Worm (Caenorhabditis elegans) whole organism, late embryonic: ENCODE results near the gene pas-7.

Experiments used
- T23F11.4 ChIP-seq: fragments of 200-800 bp; sonication (Bioruptor generic); optimal IDR thresholded peaks from 2 replicates; lab custom pipeline; 2018; ENCODE audit warnings: mild to moderate bottlenecking, missing genetic modification characterization, missing compliant biosample characterization
- Y22D7AL.16 ChIP-seq: sonication (generic microtip); optimal IDR thresholded peaks from 2 replicates; lab custom pipeline; 2016; ENCODE audit warnings: missing genetic modification characterization, missing compliant biosample characterization
- ceh-30 ChIP-seq: fragments of 150-350 bp; optimal IDR thresholded peaks from 2 replicates; lab custom pipeline; 2014; ENCODE audit warnings: missing biosample characterization, missing genetic modification characterization
- ceh-48 ChIP-seq: sonication (generic microtip); optimal IDR thresholded peaks from 2 replicates; lab custom pipeline; 2016; ENCODE audit warnings: missing genetic modification characterization, inconsistent platforms, missing compliant biosample characterization
- dve-1 ChIP-seq: sonication (generic microtip); optimal IDR thresholded peaks from 2 replicates; lab custom pipeline; 2017; ENCODE audit warnings: antibody characterized with exemption, mild to moderate bottlenecking, missing genetic modification characterization, missing compliant biosample characterization
- hlh-13 ChIP-seq: fragments of 200-800 bp; sonication (Bioruptor generic); optimal IDR thresholded peaks from 2 replicates; lab custom pipeline; 2018; ENCODE audit warnings: mild to moderate bottlenecking, missing genetic modification characterization, missing compliant biosample characterization
- hlh-8 ChIP-seq: sonication (generic microtip); optimal IDR thresholded peaks from 2 replicates; lab custom pipeline; 2016; ENCODE audit warnings: missing genotype, missing genetic modification characterization, missing compliant biosample characterization
- lin-11 ChIP-seq: fragments of 200-800 bp; sonication (Bioruptor generic); optimal IDR thresholded peaks from 2 replicates; lab custom pipeline; 2018; ENCODE audit warnings: mild to moderate bottlenecking, missing genetic modification characterization, missing compliant biosample characterization
- pag-3 ChIP-seq: sonication (generic microtip); optimal IDR thresholded peaks from 2 replicates; lab custom pipeline; 2016; ENCODE audit warnings: missing compliant biosample characterization, missing genetic modification characterization, borderline replicate concordance
- syd-9 ChIP-seq: sonication (generic microtip); optimal IDR thresholded peaks from 2 replicates; lab custom pipeline; 2016; ENCODE audit warnings: mild to moderate bottlenecking, missing genetic modification characterization, moderate library complexity, missing compliant biosample characterization
- unc-3 ChIP-seq, 2 experiments: fragments of 200-800 bp in 1 of 2; sonication (Bioruptor generic) in 1 of 2; sonication (generic microtip) in 1 of 2; conservative IDR thresholded peaks in 1 of 2; optimal IDR thresholded peaks in 1 of 2; 2 replicates each; pipeline versions ENCODE4 v1.3.6 to Lab custom; 2016 to 2022; ENCODE audit warnings: missing compliant biosample characterization in 2 of 2, missing genetic modification characterization in 2 of 2, missing genetic modification reagents in 1 of 2

DNA sequence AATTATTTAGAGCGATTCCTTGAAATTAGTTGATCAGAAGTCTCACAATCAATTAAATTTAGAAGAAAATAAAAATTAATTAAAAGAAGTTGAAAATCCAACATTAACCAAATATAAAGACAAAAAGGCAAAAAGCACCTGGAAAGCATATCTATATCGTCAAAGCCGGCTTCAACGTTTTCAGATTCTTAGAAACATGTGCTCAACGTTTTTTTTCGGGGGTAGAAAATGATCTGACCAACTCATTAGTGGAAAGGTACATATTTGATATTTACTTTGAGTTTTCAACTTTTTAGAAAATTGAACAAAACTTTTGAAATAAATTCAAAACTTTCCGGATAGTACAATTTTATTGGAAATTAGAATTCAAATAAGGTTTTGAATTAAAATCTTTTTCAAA is 33.2 kb upstream of the pas-7 start:
- no peak for TF ChIP-seq Y22D7AL.16 (tag; lab: Kevin White, UChicago)
- TF ChIP-seq T23F11.4 (GFP tag; lab: Kevin White, UChicago) = no peak
- no peak for TF ChIP-seq syd-9 (tag; lab: Kevin White, UChicago)
- TF ChIP-seq hlh-8 = no peak
- no peak for TF ChIP-seq unc-3 (GFP tag; conservative IDR thresholded peaks at IDR 0.05; lab: Robert Waterston, UW)
- TF ChIP-seq unc-3 (tag; optimal IDR thresholded peaks at IDR 0.05; lab: Kevin White, UChicago) = no peak
- no peak for TF ChIP-seq ceh-48 (tag; lab: Kevin White, UChicago)
- TF ChIP-seq lin-11 (tag; lab: Kevin White, UChicago) = no peak
- no peak for TF ChIP-seq hlh-13 (GFP tag; lab: Kevin White, UChicago)
- TF ChIP-seq ceh-30 = no peak
- no peak for TF ChIP-seq pag-3 (tag; lab: Kevin White, UChicago)
- no peak for TF ChIP-seq dve-1 (tag; lab: Kevin White, UChicago)
